Worm (Caenorhabditis elegans) whole organism, L3 larva: ENCODE measurements around the gene C50E3.15.

ENCODE experiments used
- ZK546.5 ChIP-seq: sonication (generic microtip); optimal IDR thresholded peaks from 2 replicates; lab custom pipeline; 2017; ENCODE audit warnings: missing biosample characterization, missing genetic modification characterization
- aly-2 ChIP-seq: fragments of 150-350 bp; optimal IDR thresholded peaks from 2 replicates; lab custom pipeline; 2014; ENCODE audit warnings: missing biosample characterization, missing genetic modification characterization
- ceh-16 ChIP-seq: sonication (generic microtip); optimal IDR thresholded peaks from 2 replicates; lab custom pipeline; 2017; ENCODE audit warnings: missing biosample characterization, missing genetic modification characterization
- ceh-28 ChIP-seq: fragments of 150-350 bp; optimal IDR thresholded peaks from 2 replicates; lab custom pipeline; 2014; ENCODE audit warnings: missing biosample characterization, missing genetic modification reagents, missing genetic modification characterization
- ceh-82 ChIP-seq: fragments of 150-350 bp; optimal IDR thresholded peaks from 2 replicates; lab custom pipeline; 2014; ENCODE audit warnings: missing biosample characterization, missing genetic modification characterization
- daf-12 ChIP-seq: fragments of 150-350 bp; optimal IDR thresholded peaks from 2 replicates; lab custom pipeline; 2014; ENCODE audit warnings: missing biosample characterization, missing genetic modification reagents, missing genetic modification characterization
- elt-2 ChIP-seq: sonication (generic microtip); optimal IDR thresholded peaks from 2 replicates; lab custom pipeline; 2016; ENCODE audit warnings: missing genetic modification reagents, mild to moderate bottlenecking, missing genetic modification characterization, missing compliant biosample characterization
- eor-1 ChIP-seq, 2 experiments: fragments of 150-350 bp; optimal IDR thresholded peaks; 2 replicates each; lab custom pipeline; 2014 to 2018; ENCODE audit warnings: missing biosample characterization in 2 of 2, missing genetic modification characterization in 2 of 2
- fkh-2 ChIP-seq: fragments of 150-350 bp; optimal IDR thresholded peaks from 2 replicates; lab custom pipeline; 2014; ENCODE audit warnings: missing biosample characterization, missing genetic modification reagents, missing genetic modification characterization
- hmg-11 ChIP-seq: sonication (generic microtip); optimal IDR thresholded peaks from 2 replicates; lab custom pipeline; 2016; ENCODE audit warnings: missing genetic modification characterization, missing compliant biosample characterization
- jun-1 ChIP-seq: fragments of 150-350 bp; optimal IDR thresholded peaks from 2 replicates; lab custom pipeline; 2014; ENCODE audit warnings: missing biosample characterization, missing genetic modification reagents, missing genetic modification characterization
- lin-15B ChIP-seq: fragments of 150-350 bp; optimal IDR thresholded peaks from 2 replicates; lab custom pipeline; 2014; ENCODE audit warnings: missing biosample characterization, missing genetic modification characterization
- lin-39 ChIP-seq: fragments of 150-350 bp; optimal IDR thresholded peaks from 2 replicates; lab custom pipeline; 2018; ENCODE audit warnings: missing biosample characterization, missing genetic modification reagents, missing genetic modification characterization
- lsy-12 ChIP-seq: sonication (generic microtip); optimal IDR thresholded peaks from 2 replicates; lab custom pipeline; 2016; ENCODE audit warnings: mild to moderate bottlenecking, missing genetic modification characterization, missing compliant biosample characterization
- mdl-1 ChIP-seq: fragments of 150-350 bp; optimal IDR thresholded peaks from 2 replicates; lab custom pipeline; 2014; ENCODE audit warnings: missing biosample characterization, missing genetic modification characterization
- mml-1 ChIP-seq: fragments of 150-350 bp; sonication (generic microtip); optimal IDR thresholded peaks from 3 replicates; lab custom pipeline; 2014; ENCODE audit warnings: missing biosample characterization, missing genetic modification characterization
- nfya-1 ChIP-seq: sonication (generic microtip); optimal IDR thresholded peaks from 2 replicates; lab custom pipeline; 2017; ENCODE audit warnings: missing genetic modification characterization, mild to moderate bottlenecking, missing compliant biosample characterization, antibody characterized with exemption, moderate library complexity; ENCODE audit not compliant: insufficient read depth
- nhr-11 ChIP-seq: fragments of 150-350 bp; optimal IDR thresholded peaks from 2 replicates; lab custom pipeline; 2014; ENCODE audit warnings: missing biosample characterization, missing genetic modification characterization
- nhr-12 ChIP-seq: fragments of 150-350 bp; optimal IDR thresholded peaks from 2 replicates; lab custom pipeline; 2014; ENCODE audit warnings: missing biosample characterization, missing genetic modification characterization
- nhr-23 ChIP-seq: fragments of 150-350 bp; optimal IDR thresholded peaks from 2 replicates; lab custom pipeline; 2014; ENCODE audit warnings: missing biosample characterization, missing genetic modification reagents, missing genetic modification characterization
- nhr-237 ChIP-seq: fragments of 150-350 bp; optimal IDR thresholded peaks from 2 replicates; lab custom pipeline; 2014; ENCODE audit warnings: missing biosample characterization, missing genetic modification characterization
- nhr-43 ChIP-seq: sonication (generic microtip); optimal IDR thresholded peaks from 2 replicates; lab custom pipeline; 2016; ENCODE audit warnings: mild to moderate bottlenecking, missing genetic modification characterization, missing compliant biosample characterization; ENCODE audit not compliant: poor library complexity, severe bottlenecking
- nhr-67 ChIP-seq: fragments of 150-350 bp; optimal IDR thresholded peaks from 2 replicates; lab custom pipeline; 2014; ENCODE audit warnings: missing biosample characterization, missing genetic modification characterization
- nhr-76 ChIP-seq: fragments of 150-350 bp; sonication (generic microtip); optimal IDR thresholded peaks from 5 replicates; lab custom pipeline; 2014; ENCODE audit warnings: missing biosample characterization, missing genetic modification characterization
- nhr-77 ChIP-seq: fragments of 150-350 bp; optimal IDR thresholded peaks from 2 replicates; lab custom pipeline; 2014; ENCODE audit warnings: missing biosample characterization, missing genetic modification characterization
- pha-4 ChIP-seq: fragments of 150-350 bp; optimal IDR thresholded peaks from 2 replicates; lab custom pipeline; 2014; ENCODE audit warnings: missing biosample characterization, missing genetic modification reagents, missing genetic modification characterization
- sea-2 ChIP-seq: fragments of 150-350 bp; sonication (generic microtip); optimal IDR thresholded peaks from 4 replicates; lab custom pipeline; 2014; ENCODE audit warnings: missing biosample characterization, missing genetic modification reagents, missing genetic modification characterization
- snpc-4 ChIP-seq: fragments of 150-350 bp; optimal IDR thresholded peaks from 2 replicates; lab custom pipeline; 2014; ENCODE audit warnings: missing biosample characterization, missing genetic modification characterization
- unc-39 ChIP-seq: sonication (generic microtip); optimal IDR thresholded peaks from 4 replicates; lab custom pipeline; 2017; ENCODE audit warnings: missing biosample characterization, missing genetic modification characterization
- unc-62 ChIP-seq: fragments of 150-350 bp; sonication (generic microtip); optimal IDR thresholded peaks from 4 replicates; lab custom pipeline; 2014; ENCODE audit warnings: missing biosample characterization, missing genetic modification reagents, missing genetic modification characterization
- ztf-11 ChIP-seq: fragments of 150-350 bp; optimal IDR thresholded peaks from 2 replicates; lab custom pipeline; 2014; ENCODE audit warnings: missing biosample characterization, missing genetic modification characterization

The C50E3.15 gene

DNA sequence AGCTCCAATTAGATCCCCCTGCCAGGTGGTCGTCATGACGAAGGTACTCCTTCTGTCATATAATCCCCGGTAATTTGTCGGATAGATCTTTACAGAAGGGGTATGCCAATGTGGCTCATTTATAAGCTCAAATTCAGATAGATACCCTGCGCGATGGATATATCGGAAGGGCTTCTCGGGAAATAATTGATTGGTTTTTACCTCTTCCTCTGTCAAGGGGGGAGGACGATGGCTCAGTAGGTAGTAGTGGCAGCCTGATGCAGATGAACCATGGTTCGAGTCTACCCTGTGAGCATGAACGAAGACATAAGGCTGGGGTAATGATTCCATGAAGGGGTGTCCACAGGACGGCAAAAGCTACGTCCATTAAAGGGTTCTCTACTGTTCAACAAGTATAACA, 28.9 kb downstream of the C50E3.15 start:
- TF ChIP-seq nhr-43 = no peak
- TF ChIP-seq ztf-11 = no peak
- TF ChIP-seq eor-1 (tag; optimal IDR thresholded peaks at IDR 0.05; lab: Kevin White, UChicago) = no peak
- no peak for TF ChIP-seq nfya-1
- no peak for TF ChIP-seq ceh-28 (tag; lab: Kevin White, UChicago)
- TF ChIP-seq ceh-82 (tag; lab: Kevin White, UChicago) = no peak
- TF ChIP-seq nhr-77 (tag; lab: Kevin White, UChicago) = no peak
- TF ChIP-seq fkh-2 (tag; lab: Kevin White, UChicago) = no peak
- TF ChIP-seq lsy-12 (tag; lab: Kevin White, UChicago) = no peak
- no peak for TF ChIP-seq jun-1 (tag; lab: Kevin White, UChicago)
- TF ChIP-seq hmg-11 (tag; lab: Kevin White, UChicago) = no peak
- no peak for TF ChIP-seq unc-62 (GFP tag; lab: Kevin White, UChicago)

DNA sequence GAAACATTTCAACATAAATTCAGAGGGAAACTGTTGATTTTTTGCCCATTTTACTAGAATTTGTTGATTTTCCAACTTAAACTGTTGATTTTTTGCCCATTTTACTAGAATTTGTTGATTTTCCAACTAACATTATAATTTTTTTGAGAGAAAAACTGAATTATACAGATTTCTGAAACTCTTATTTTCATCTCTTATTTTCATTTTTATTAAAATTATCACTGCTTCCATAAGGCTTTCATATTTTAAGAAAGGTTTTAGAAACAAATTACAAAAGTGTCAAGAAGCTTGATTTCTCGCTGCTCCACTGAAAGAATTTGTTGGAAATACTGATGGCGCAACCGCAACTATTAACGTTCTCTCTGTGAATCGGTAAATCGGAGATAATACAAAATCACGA, 31.7 kb downstream of the C50E3.15 start:
- TF ChIP-seq mml-1 (tag; lab: Kevin White, UChicago) = no peak
- TF ChIP-seq eor-1 (tag; optimal IDR thresholded peaks at IDR 0.05; lab: Kevin White, UChicago) = no peak
- TF ChIP-seq nhr-11 (tag; lab: Kevin White, UChicago) = no peak
- TF ChIP-seq, all 47 proteins: peak for 0

DNA sequence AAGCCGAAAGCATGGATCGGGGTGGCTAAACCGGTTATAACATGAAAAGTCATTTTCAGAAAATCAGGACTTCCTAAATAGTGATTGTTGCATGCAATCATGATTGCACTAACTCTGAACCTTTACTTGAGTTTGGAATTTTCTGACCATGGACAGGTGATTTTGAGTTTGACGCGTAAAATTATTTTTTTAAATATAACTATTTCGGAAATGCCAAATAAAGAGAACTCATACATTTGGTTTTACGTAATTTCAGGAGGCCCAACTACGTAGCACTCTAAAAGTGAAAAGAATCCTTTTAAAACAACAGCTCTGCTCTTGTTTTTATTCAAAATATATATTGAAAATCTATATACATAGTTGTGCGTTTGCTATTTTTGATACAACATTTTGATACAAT, 33.5 kb downstream of the C50E3.15 start, which contains the start of gene srh-234:
Gene srh-234, minus strand, starts transcription at position 101 of the 400 bp plus-strand sequence.
- TF ChIP-seq nhr-23 (tag; lab: Kevin White, UChicago) = no peak
- TF ChIP-seq ZK546.5 (tag; lab: Kevin White, UChicago) = no peak
- no peak for TF ChIP-seq nhr-43
- no peak for TF ChIP-seq lin-15B (tag; lab: Kevin White, UChicago)
- no peak for TF ChIP-seq snpc-4 (tag; lab: Kevin White, UChicago)

DNA sequence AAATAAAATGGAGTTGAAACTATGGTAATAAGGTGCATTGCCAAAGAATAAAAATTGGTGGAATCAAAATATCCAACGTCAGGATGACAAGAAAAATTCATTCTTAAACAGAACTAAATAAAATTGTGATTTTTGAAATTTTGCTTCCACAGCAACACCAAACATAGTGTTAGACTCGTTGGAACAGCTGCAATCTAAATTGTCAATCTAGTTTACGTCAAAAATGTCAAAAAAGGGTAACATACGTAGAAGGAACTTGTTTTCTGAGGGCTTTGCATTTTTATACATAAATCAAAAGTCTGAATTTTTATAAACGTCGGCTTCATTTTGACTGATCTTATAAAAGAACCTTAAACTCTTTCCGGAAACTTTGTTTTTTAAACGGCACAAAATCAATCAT, 35.4 kb downstream of the C50E3.15 start, which contains the start of gene srh-200:
Gene srh-200, minus strand, starts transcription at position 101 of the 400 bp plus-strand sequence.
- TF ChIP-seq mdl-1 (tag; lab: Kevin White, UChicago) = no peak
- no peak for TF ChIP-seq ceh-16 (tag; lab: Kevin White, UChicago)
- TF ChIP-seq nhr-12 = no peak
- TF ChIP-seq daf-12 (tag; lab: Kevin White, UChicago) = no peak
- no peak for TF ChIP-seq nhr-23 (tag; lab: Kevin White, UChicago)
- TF ChIP-seq unc-39 (tag; lab: Kevin White, UChicago) = no peak
- TF ChIP-seq nhr-77 (tag; lab: Kevin White, UChicago) = no peak
- TF ChIP-seq jun-1 (tag; lab: Kevin White, UChicago) = no peak
- no peak for TF ChIP-seq elt-2 (tag; lab: Kevin White, UChicago)
- TF ChIP-seq ceh-82 (tag; lab: Kevin White, UChicago) = no peak
- no peak for TF ChIP-seq unc-62 (GFP tag; lab: Kevin White, UChicago)

DNA sequence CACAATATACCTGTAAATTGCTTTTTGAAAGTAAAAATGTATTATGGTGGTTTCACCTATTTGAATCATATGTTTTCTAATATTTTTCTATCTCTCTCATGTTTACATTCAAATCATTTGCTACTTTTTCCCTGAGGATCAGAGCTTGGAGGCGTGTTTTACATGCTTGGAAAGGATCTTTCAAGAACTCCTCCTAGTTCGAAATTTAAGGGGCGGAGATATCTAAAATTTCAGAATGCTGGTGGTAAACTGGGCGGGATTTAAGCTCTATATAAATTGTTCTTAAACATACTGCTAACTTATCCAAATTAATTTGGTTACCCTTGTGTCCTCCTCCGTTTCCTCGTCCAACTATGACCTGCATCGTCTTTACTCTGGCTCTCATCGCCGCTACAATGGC, 49.7 kb downstream of the C50E3.15 start, which contains the start of gene C12D5.5:
Gene C12D5.5, plus strand, starts transcription at position 301 of the 400 bp plus-strand sequence.
- TF ChIP-seq unc-62 (GFP tag; lab: Kevin White, UChicago) (no peak), unc-39 (tag; lab: Kevin White, UChicago) (no peak), lsy-12 (tag; lab: Kevin White, UChicago) (no peak), sea-2 (no peak), lin-39 (no peak), pha-4 (tag; lab: Kevin White, UChicago) (no peak), fkh-2 (tag; lab: Kevin White, UChicago) (no peak), nhr-237 (no peak), nhr-67 (tag; lab: Kevin White, UChicago) (no peak), aly-2 (no peak), elt-2 (tag; lab: Kevin White, UChicago) (no peak), nhr-77 (tag; lab: Kevin White, UChicago) (no peak), nhr-76 (tag; lab: Kevin White, UChicago) (no peak)
